Fruit fly (Drosophila melanogaster): ENCODE measurements around the gene alphaTub85E.

alphaTub85E gene

DNA sequence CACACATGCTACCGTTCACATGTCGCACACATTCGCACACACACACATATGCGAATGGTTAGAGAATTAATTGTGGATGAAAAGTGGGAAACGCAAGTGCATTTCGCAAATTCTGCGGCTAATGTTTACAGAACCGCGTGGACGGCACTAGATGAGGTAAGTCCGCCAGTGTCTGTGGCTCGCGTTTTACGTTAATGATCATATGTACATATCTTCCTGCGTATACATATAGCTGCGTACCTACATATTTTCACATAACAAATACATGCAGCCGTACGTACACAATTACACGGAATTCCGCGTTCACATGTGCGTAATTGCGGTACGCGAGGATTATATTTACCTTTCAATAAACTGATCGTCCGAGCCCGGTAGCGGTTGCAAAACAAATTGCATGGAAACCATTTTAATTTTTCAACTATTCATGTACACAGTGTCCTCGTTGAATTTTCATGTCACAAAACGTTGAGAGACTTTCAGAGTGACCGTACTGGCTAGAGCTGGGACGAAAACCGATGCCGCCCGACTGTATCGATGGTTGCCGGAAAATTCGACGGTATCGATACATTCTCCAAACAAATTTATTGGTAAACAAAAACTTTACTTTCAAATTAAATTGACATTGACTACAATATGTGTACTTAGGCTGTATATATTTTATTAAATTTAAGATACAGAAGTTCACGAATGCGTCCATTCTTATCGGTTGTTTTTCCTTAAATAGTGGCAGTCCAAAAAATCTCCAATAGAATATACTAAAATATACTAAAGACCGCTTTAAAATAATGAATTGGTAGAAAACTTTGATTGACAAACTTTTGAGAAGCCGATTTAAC, 7.7 kb downstream of the alphaTub85E start, which contains the start of gene hyd (continued):
- peak; percentile 74; the same call in 2 of the 3 replicates for TF ChIP-seq hb (GFP tag; IDR thresholded peaks at IDR 0.05; ENCODE audit: partially characterized antibody)
- TF ChIP-seq eve (GFP tag; optimal IDR thresholded peaks at IDR 0.05), result no peak
- TF ChIP-seq Ada2b (GFP tag; IDR thresholded peaks at IDR 0.05), result no peak
- peak; percentile 76 for TF ChIP-seq Myb (GFP tag; optimal IDR thresholded peaks at IDR 0.05)
- no peak for TF ChIP-seq CG17612 (GFP tag; IDR thresholded peaks at IDR 0.05)
- TF ChIP-seq CG10565 (GFP tag; optimal IDR thresholded peaks at IDR 0.05), result no peak
- no peak for TF ChIP-seq sd (tag; optimal IDR thresholded peaks at IDR 0.05)
- no peak for TF ChIP-seq CG10431 (GFP tag; optimal IDR thresholded peaks at IDR 0.05)
- no peak for TF ChIP-seq CG12155 (GFP tag; optimal IDR thresholded peaks at IDR 0.05)
- TF ChIP-seq CG3847 (GFP tag; IDR thresholded peaks at IDR 0.05), result no peak
- TF ChIP-seq lmd (GFP tag; IDR thresholded peaks at IDR 0.05), result no peak
- no peak for TF ChIP-seq pho (GFP tag; optimal IDR thresholded peaks at IDR 0.05)
- TF ChIP-seq E2f2 (GFP tag; IDR thresholded peaks at IDR 0.05), result peak; percentile 51; the same call in 1 of the 2 replicates
- TF ChIP-seq CG31365 (tag; optimal IDR thresholded peaks at IDR 0.05), result no peak
- TF ChIP-seq her (GFP tag; optimal IDR thresholded peaks at IDR 0.05), result no peak
- TF ChIP-seq Hmx (GFP tag; optimal IDR thresholded peaks at IDR 0.05), result no peak
- no peak for TF ChIP-seq CG3726 (GFP tag; IDR thresholded peaks at IDR 0.05)
- TF ChIP-seq dmrt11E (tag; optimal IDR thresholded peaks at IDR 0.05), result no peak
- TF ChIP-seq CG6689 (GFP tag; IDR thresholded peaks at IDR 0.05), result no peak
- TF ChIP-seq gt (GFP tag; IDR thresholded peaks at IDR 0.05), result no peak
- TF ChIP-seq prd (optimal IDR thresholded peaks at IDR 0.05), result no peak
- no peak for TF ChIP-seq prd (GFP tag; IDR thresholded peaks at IDR 0.05)
- peak; percentile 48; the same call in 2 of the 3 replicates for TF ChIP-seq row (GFP tag; IDR thresholded peaks at IDR 0.05)
- TF ChIP-seq Xrp1 (GFP tag; IDR thresholded peaks at IDR 0.05), result no peak
- TF ChIP-seq ap (GFP tag; IDR thresholded peaks at IDR 0.05), result no peak
- TF ChIP-seq Asciz (GFP tag; optimal IDR thresholded peaks at IDR 0.05), result no peak
- no peak; the same call in none of the 2 replicates for TF ChIP-seq CG6272 (GFP tag; IDR thresholded peaks at IDR 0.05)
- no peak for TF ChIP-seq ash1 (GFP tag; optimal IDR thresholded peaks at IDR 0.05)
- no peak for TF ChIP-seq Taf1 (GFP tag; IDR thresholded peaks at IDR 0.05)
- no peak for TF ChIP-seq nom (GFP tag; optimal IDR thresholded peaks at IDR 0.05)
- TF ChIP-seq gfzf (GFP tag; optimal IDR thresholded peaks at IDR 0.05), result peak; percentile 61
- no peak for TF ChIP-seq C15 (GFP tag; IDR thresholded peaks at IDR 0.05)
- no peak for TF ChIP-seq chm (GFP tag; IDR thresholded peaks at IDR 0.05)
- no peak for TF ChIP-seq CG14441 (GFP tag; IDR thresholded peaks at IDR 0.05)
- no peak for TF ChIP-seq NK7.1 (GFP tag; optimal IDR thresholded peaks at IDR 0.05)
- TF ChIP-seq Six4 (GFP tag; optimal IDR thresholded peaks at IDR 0.05), result no peak
- no peak for TF ChIP-seq CG2875 (GFP tag; optimal IDR thresholded peaks at IDR 0.05)
- TF ChIP-seq CG7271 (tag; optimal IDR thresholded peaks at IDR 0.05), result no peak
- TF ChIP-seq Mrtf (GFP tag; IDR thresholded peaks at IDR 0.05), result no peak
- TF ChIP-seq CG3281 (GFP tag; optimal IDR thresholded peaks at IDR 0.05), result no peak
- TF ChIP-seq org-1 (GFP tag; optimal IDR thresholded peaks at IDR 0.05), result no peak
- peak; percentile 88 for TF ChIP-seq Scr (GFP tag; IDR thresholded peaks at IDR 0.05; ENCODE audit: partially characterized antibody)
- TF ChIP-seq CG10366 (GFP tag; IDR thresholded peaks at IDR 0.05), result no peak
- TF ChIP-seq da (GFP tag; optimal IDR thresholded peaks at IDR 0.05), result no peak
- TF ChIP-seq HLH4C (GFP tag; IDR thresholded peaks at IDR 0.05; ENCODE audit: partially characterized antibody), result peak; percentile 84
- TF ChIP-seq knrl (GFP tag; IDR thresholded peaks at IDR 0.05; ENCODE audit: partially characterized antibody), result peak; percentile 84
- no peak for TF ChIP-seq Nf-YB (GFP tag; optimal IDR thresholded peaks at IDR 0.05)
- TF ChIP-seq CG14667 (GFP tag; IDR thresholded peaks at IDR 0.05), result no peak
- no peak for TF ChIP-seq ken (GFP tag; IDR thresholded peaks at IDR 0.05)
- no peak for TF ChIP-seq Dek (tag; optimal IDR thresholded peaks at IDR 0.05)

Data from whole organism, embryonic.